Worm (Caenorhabditis elegans) whole organism, midembryonic: ENCODE data around the gene T23B12.6.

Source experiments
- T22C8.4 ChIP-seq: fragments of 200-800 bp; sonication (Bioruptor generic); IDR thresholded peaks from 2 replicates; pipeline ENCODE4 v1.3.6; 2022; ENCODE audit warnings: missing genetic modification characterization, missing compliant biosample characterization
- cog-1 ChIP-seq: sonication (generic microtip); optimal IDR thresholded peaks from 2 replicates; lab custom pipeline; 2016; ENCODE audit warnings: missing genetic modification characterization, missing compliant biosample characterization
- flt-1 ChIP-seq: fragments of 200-800 bp; sonication (Bioruptor generic); IDR thresholded peaks from 2 replicates; pipeline ENCODE4 v1.3.6; 2022; ENCODE audit warnings: missing genetic modification characterization, missing compliant biosample characterization
- klf-2 ChIP-seq: fragments of 200-800 bp; sonication (Bioruptor generic); conservative IDR thresholded peaks from 2 replicates; pipeline ENCODE4 v1.3.6; 2022; ENCODE audit warnings: missing genetic modification reagents, missing genetic modification characterization, missing compliant biosample characterization
- med-1 ChIP-seq: sonication (generic microtip); optimal IDR thresholded peaks from 2 replicates; lab custom pipeline; 2017; ENCODE audit warnings: missing genetic modification characterization, mild to moderate bottlenecking, missing compliant biosample characterization, antibody characterized with exemption, missing genetic modification reagents; ENCODE audit not compliant: insufficient read depth
- ref-1 ChIP-seq: fragments of 200-800 bp; sonication (Bioruptor generic); conservative IDR thresholded peaks from 2 replicates; pipeline ENCODE4 v1.3.6; 2022; ENCODE audit warnings: missing genetic modification reagents, missing genetic modification characterization, missing compliant biosample characterization
- tab-1 ChIP-seq: fragments of 200-800 bp; sonication (Bioruptor generic); IDR thresholded peaks from 2 replicates; pipeline ENCODE4 v1.3.6; 2022; ENCODE audit warnings: missing genetic modification characterization, missing compliant biosample characterization
- ztf-23 ChIP-seq: fragments of 200-800 bp; sonication (Bioruptor generic); IDR thresholded peaks from 2 replicates; pipeline ENCODE4 v1.3.6; 2022; ENCODE audit warnings: missing genetic modification reagents, missing genetic modification characterization, missing compliant biosample characterization
- ztf-29 ChIP-seq: fragments of 200-800 bp; sonication (Bioruptor generic); IDR thresholded peaks from 2 replicates; pipeline ENCODE4 v1.3.6; 2022; ENCODE audit warnings: missing genetic modification reagents, missing genetic modification characterization, missing compliant biosample characterization

The T23B12.6 gene

ce11 chrV:8444357-8444856 lies 15.8 kb downstream of the T23B12.6 start, which contains the start of gene lmd-3:
Gene lmd-3 (minus strand): TSS chrV:8444806.
- TF ChIP-seq ref-1 (GFP tag; lab: Robert Waterston, UW): no peak

ce11 chrV:8437358-8437757 lies 22.9 kb downstream of the T23B12.6 start:
- TF ChIP-seq ztf-23 (GFP tag; lab: Robert Waterston, UW) (no peak), klf-2 (GFP tag; lab: Robert Waterston, UW) (no peak), med-1 (GFP tag; lab: Kevin White, UChicago) (no peak), T22C8.4 (GFP tag; lab: Robert Waterston, UW) (no peak), flt-1 (GFP tag; lab: Robert Waterston, UW) (no peak), tab-1 (GFP tag; lab: Robert Waterston, UW) (no peak), ref-1 (GFP tag; lab: Robert Waterston, UW) (no peak), cog-1 (tag; lab: Kevin White, UChicago) (no peak), ztf-29 (GFP tag; lab: Robert Waterston, UW) (no peak)

- TF ChIP-seq med-1 (GFP tag; lab: Kevin White, UChicago): no peak
- no peak for TF ChIP-seq cog-1 (tag; lab: Kevin White, UChicago)
- no peak for TF ChIP-seq T22C8.4 (GFP tag; lab: Robert Waterston, UW)
Observed at ce11 chrV:8435292-8435691, 24.9 kb downstream of the T23B12.6 start.

- TF ChIP-seq med-1 (GFP tag; lab: Kevin White, UChicago): no peak
- no peak for TF ChIP-seq ztf-23 (GFP tag; lab: Robert Waterston, UW)
- TF ChIP-seq ref-1 (GFP tag; lab: Robert Waterston, UW): no peak
- no peak for TF ChIP-seq tab-1 (GFP tag; lab: Robert Waterston, UW)
- no peak for TF ChIP-seq T22C8.4 (GFP tag; lab: Robert Waterston, UW)
- TF ChIP-seq flt-1 (GFP tag; lab: Robert Waterston, UW): no peak
- no peak for TF ChIP-seq klf-2 (GFP tag; lab: Robert Waterston, UW)
- no peak for TF ChIP-seq cog-1 (tag; lab: Kevin White, UChicago)
- no peak for TF ChIP-seq ztf-29 (GFP tag; lab: Robert Waterston, UW)
Observed at ce11 chrV:8434400-8434827, 25.8 kb downstream of the T23B12.6 start.

ce11 chrV:8431295-8431694 lies 28.9 kb downstream of the T23B12.6 start:
- TF ChIP-seq tab-1 (GFP tag; lab: Robert Waterston, UW) (peak; percentile 83; the same call in 1 of the 2 replicates), ztf-23 (GFP tag; lab: Robert Waterston, UW) (peak; percentile 70; the same call in 1 of the 2 replicates), ztf-29 (GFP tag; lab: Robert Waterston, UW) (0 out of 2 replicates have a peak, but pooled peaks have one; percentile 35), T22C8.4 (GFP tag; lab: Robert Waterston, UW) (peak; percentile 72), flt-1 (GFP tag; lab: Robert Waterston, UW) (peak; percentile 82), ref-1 (GFP tag; lab: Robert Waterston, UW) (peak; percentile 71)

ce11 chrV:8428585-8429414 lies 31.4 kb downstream of the T23B12.6 start:
- TF ChIP-seq cog-1 (tag; lab: Kevin White, UChicago): no peak
- TF ChIP-seq ztf-29 (GFP tag; lab: Robert Waterston, UW): no peak
- no peak for TF ChIP-seq klf-2 (GFP tag; lab: Robert Waterston, UW)
- TF ChIP-seq tab-1 (GFP tag; lab: Robert Waterston, UW): no peak
- TF ChIP-seq ztf-23 (GFP tag; lab: Robert Waterston, UW): no peak
- TF ChIP-seq flt-1 (GFP tag; lab: Robert Waterston, UW): no peak
- TF ChIP-seq ref-1 (GFP tag; lab: Robert Waterston, UW): no peak
- TF ChIP-seq med-1 (GFP tag; lab: Kevin White, UChicago): no peak
- TF ChIP-seq T22C8.4 (GFP tag; lab: Robert Waterston, UW): no peak

ce11 chrV:8426741-8427457 lies 33.3 kb downstream of the T23B12.6 start:
- TF ChIP-seq klf-2 (GFP tag; lab: Robert Waterston, UW) (no peak), med-1 (GFP tag; lab: Kevin White, UChicago) (no peak), tab-1 (GFP tag; lab: Robert Waterston, UW) (no peak), ztf-29 (GFP tag; lab: Robert Waterston, UW) (no peak), flt-1 (GFP tag; lab: Robert Waterston, UW) (no peak), ztf-23 (GFP tag; lab: Robert Waterston, UW) (no peak), cog-1 (tag; lab: Kevin White, UChicago) (no peak), ref-1 (GFP tag; lab: Robert Waterston, UW) (no peak), T22C8.4 (GFP tag; lab: Robert Waterston, UW) (no peak)

ce11 chrV:8426210-8426609 lies 34.0 kb downstream of the T23B12.6 start:
- TF ChIP-seq T22C8.4 (GFP tag; lab: Robert Waterston, UW): no peak
- TF ChIP-seq ref-1 (GFP tag; lab: Robert Waterston, UW): no peak
- TF ChIP-seq med-1 (GFP tag; lab: Kevin White, UChicago): no peak
- no peak for TF ChIP-seq ztf-23 (GFP tag; lab: Robert Waterston, UW)
- TF ChIP-seq cog-1 (tag; lab: Kevin White, UChicago): no peak
- TF ChIP-seq ztf-29 (GFP tag; lab: Robert Waterston, UW): no peak
- no peak for TF ChIP-seq tab-1 (GFP tag; lab: Robert Waterston, UW)
- TF ChIP-seq klf-2 (GFP tag; lab: Robert Waterston, UW): no peak
